Fruit fly (Drosophila melanogaster): Measurements from ENCODE around the gene Pgant8.

- TF ChIP-seq usp (GFP tag; optimal IDR thresholded peaks at IDR 0.05) (no peak), psq (optimal IDR thresholded peaks at IDR 0.05) (no peak)
These were observed 6.0 kb upstream of the Pgant8 start for dm6 chr3L:15677662-15678061.
